Worm (Caenorhabditis elegans): ENCODE measurements around the gene ptp-4A2.

Gene ptp-4A2

ce11 chrX:3990495-3990894 is 47.4 kb upstream of the ptp-4A2 start (continued):
- TF ChIP-seq nhr-19 (GFP tag; conservative IDR thresholded peaks at IDR 0.05) (no peak), rnt-1 (tag; optimal IDR thresholded peaks at IDR 0.05) (no peak), egl-27 (tag; optimal IDR thresholded peaks at IDR 0.05) (no peak), nhr-77 (tag; optimal IDR thresholded peaks at IDR 0.05) (peak; percentile 8), sup-37 (GFP tag; optimal IDR thresholded peaks at IDR 0.05) (no peak), mab-9 (GFP tag; IDR thresholded peaks at IDR 0.05) (no peak), snu-23 (GFP tag; optimal IDR thresholded peaks at IDR 0.05) (no peak), fkh-8 (tag; optimal IDR thresholded peaks at IDR 0.05) (no peak), pqm-1 (tag; optimal IDR thresholded peaks at IDR 0.05) (no peak), C34B4.2 (tag; optimal IDR thresholded peaks at IDR 0.05) (no peak), F16B12.6 (tag; optimal IDR thresholded peaks at IDR 0.05) (no peak), efl-3 (GFP tag; optimal IDR thresholded peaks at IDR 0.05) (no peak), pax-3 (tag; optimal IDR thresholded peaks at IDR 0.05) (no peak), lin-14 (GFP tag; optimal IDR thresholded peaks at IDR 0.05) (peak; percentile 44), nhr-28 (tag; optimal IDR thresholded peaks at IDR 0.05) (no peak), C04F5.9 (tag; optimal IDR thresholded peaks at IDR 0.05) (no peak), mep-1 (tag; optimal IDR thresholded peaks at IDR 0.05) (no peak), ceh-88 (GFP tag; IDR thresholded peaks at IDR 0.05) (no peak), nhr-12 (tag; optimal IDR thresholded peaks at IDR 0.05) (no peak), grh-1 (GFP tag; IDR thresholded peaks at IDR 0.05) (no peak), sox-4 (tag; optimal IDR thresholded peaks at IDR 0.05) (no peak), nhr-76 (tag; optimal IDR thresholded peaks at IDR 0.05) (no peak)

- no peak for TF ChIP-seq fkh-4 (tag; optimal IDR thresholded peaks at IDR 0.05; ENCODE audit: borderline replicate concordance)
- TF ChIP-seq F16B12.6 (tag; optimal IDR thresholded peaks at IDR 0.05), result no peak
- TF ChIP-seq dsc-1 (tag; optimal IDR thresholded peaks at IDR 0.05), result no peak
- no peak for TF ChIP-seq grh-1 (GFP tag; IDR thresholded peaks at IDR 0.05)
- no peak for TF ChIP-seq nhr-28 (tag; optimal IDR thresholded peaks at IDR 0.05)
- TF ChIP-seq egl-27 (tag; optimal IDR thresholded peaks at IDR 0.05), result no peak
- no peak for TF ChIP-seq hlh-17 (GFP tag; optimal IDR thresholded peaks at IDR 0.05; ENCODE audit: borderline replicate concordance)
- TF ChIP-seq mdl-1 (tag; optimal IDR thresholded peaks at IDR 0.05), result no peak
- TF ChIP-seq C34B4.2 (tag; optimal IDR thresholded peaks at IDR 0.05), result no peak
- TF ChIP-seq pag-3 (tag; optimal IDR thresholded peaks at IDR 0.05; ENCODE audit: borderline replicate concordance, insufficient read depth), result no peak
- no peak for TF ChIP-seq ceh-8 (GFP tag; optimal IDR thresholded peaks at IDR 0.05)
- no peak for TF ChIP-seq ztf-11 (tag; optimal IDR thresholded peaks at IDR 0.05)
- TF ChIP-seq lsy-2 (tag; optimal IDR thresholded peaks at IDR 0.05), result no peak
- no peak for TF ChIP-seq unc-130 (tag; optimal IDR thresholded peaks at IDR 0.05)
- TF ChIP-seq xbp-1 (tag; optimal IDR thresholded peaks at IDR 0.05), result no peak
- no peak for TF ChIP-seq mab-9 (GFP tag; IDR thresholded peaks at IDR 0.05)
- TF ChIP-seq nhr-11 (tag; optimal IDR thresholded peaks at IDR 0.05), result no peak
- TF ChIP-seq blmp-1 (tag; optimal IDR thresholded peaks at IDR 0.05), result no peak
Measured at ce11 chrX:3988575-3988974, 45.5 kb upstream of the ptp-4A2 start.

DNA sequence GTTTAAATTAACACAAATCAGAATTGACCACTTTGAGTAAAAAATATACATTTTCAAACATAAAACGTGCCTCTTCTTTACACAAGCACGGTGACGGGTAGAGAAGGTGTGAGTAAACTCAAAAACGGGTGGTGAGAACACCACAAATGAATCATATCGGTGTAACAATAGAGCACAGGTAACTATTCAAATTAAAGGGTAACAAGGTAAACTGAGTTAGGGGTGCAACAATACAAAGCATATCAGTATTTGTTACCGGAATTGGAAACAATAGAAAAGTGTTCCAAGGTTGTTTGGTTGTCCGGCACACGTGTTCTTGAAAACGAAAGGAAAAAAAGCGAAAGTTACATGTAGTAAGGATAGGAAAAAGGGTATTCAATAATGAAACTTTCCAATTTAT is 39.3 kb upstream of the ptp-4A2 start:
- TF ChIP-seq ceh-8 (GFP tag; optimal IDR thresholded peaks at IDR 0.05) (no peak), nhr-12 (tag; optimal IDR thresholded peaks at IDR 0.05) (no peak), blmp-1 (tag; optimal IDR thresholded peaks at IDR 0.05) (peak; percentile 14), unc-30 (tag; optimal IDR thresholded peaks at IDR 0.05) (no peak)

DNA sequence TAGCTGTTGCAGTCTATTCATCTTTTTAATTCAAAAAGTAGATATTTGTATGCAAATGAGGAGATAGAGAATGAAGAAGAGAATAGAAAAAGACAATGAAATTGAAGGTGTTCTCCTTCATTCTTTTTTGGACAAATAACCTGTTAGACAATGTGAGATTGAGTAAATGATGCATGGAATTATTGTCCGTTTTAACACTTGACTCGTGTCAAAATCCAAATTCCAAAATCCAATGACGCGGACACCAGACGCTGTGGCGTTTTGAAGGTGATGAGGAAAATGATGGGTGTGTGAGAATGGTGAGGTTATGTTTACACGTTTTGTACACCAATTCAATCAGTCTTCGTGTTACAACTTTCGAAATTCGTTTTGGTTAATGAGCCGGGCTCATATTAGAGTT is 36.0 kb upstream of the ptp-4A2 start:
- TF ChIP-seq efl-1 (optimal IDR thresholded peaks at IDR 0.05), result no peak
- peak in 1 of 2 experiments; percentile 73 for TF ChIP-seq efl-1 (GFP tag; optimal IDR thresholded peaks at IDR 0.05 in 1 of 2)
- TF ChIP-seq mdl-1 (tag; optimal IDR thresholded peaks at IDR 0.05), result no peak

All from whole organism, L1 larva.